Worm (Caenorhabditis elegans): ENCODE results near the gene F09G8.5.

DNA sequence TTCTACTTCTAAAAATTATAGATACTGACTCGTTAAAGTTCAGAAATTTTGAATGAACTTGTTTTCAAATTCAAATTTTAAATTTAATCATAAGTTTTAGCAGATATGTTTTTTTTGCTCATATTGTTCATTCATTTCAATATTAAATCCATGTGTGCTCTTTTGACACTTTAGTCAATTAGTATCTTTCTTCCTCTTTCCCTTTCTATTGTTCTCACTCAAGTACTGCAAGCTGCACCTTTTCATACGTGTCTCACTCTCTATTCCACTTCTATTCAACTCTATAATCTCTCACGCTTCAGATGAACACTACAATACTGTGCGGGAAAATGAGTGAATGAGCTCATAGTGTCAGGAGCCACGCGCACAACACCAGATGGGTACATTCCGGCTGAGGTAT is 36.9 kb upstream of the F09G8.5 start, which contains the start of gene C30A5.16:
- TF ChIP-seq him-1 (tag; optimal IDR thresholded peaks at IDR 0.05), result no peak
- no peak for TF ChIP-seq dao-5 (tag; optimal IDR thresholded peaks at IDR 0.05)

All from whole organism, L4/young adult.